Fruit fly (Drosophila melanogaster): Measurements from ENCODE around the gene CG5013.

Gene CG5013

dm6 chr3R:16082384-16082783 is 32.9 kb downstream of the CG5013 start:
- no peak for TF ChIP-seq CG11902 (GFP tag; optimal IDR thresholded peaks at IDR 0.05)
- TF ChIP-seq Smox (GFP tag; optimal IDR thresholded peaks at IDR 0.05): no peak
- peak; percentile 22 for TF ChIP-seq CG6854 (GFP tag; optimal IDR thresholded peaks at IDR 0.05)
- TF ChIP-seq lz (GFP tag; optimal IDR thresholded peaks at IDR 0.05): no peak
- no peak for TF ChIP-seq topi (GFP tag; optimal IDR thresholded peaks at IDR 0.05)
- no peak for TF ChIP-seq CG11762 (GFP tag; optimal IDR thresholded peaks at IDR 0.05; ENCODE audit: insufficient read depth)
- TF ChIP-seq net (GFP tag; optimal IDR thresholded peaks at IDR 0.05): no peak
- no peak for TF ChIP-seq achi (GFP tag; optimal IDR thresholded peaks at IDR 0.05)
- peak; percentile 25 for TF ChIP-seq dac (GFP tag; optimal IDR thresholded peaks at IDR 0.05)
- peak; percentile 13 for TF ChIP-seq CG32006 (GFP tag; optimal IDR thresholded peaks at IDR 0.05)
- no peak for TF ChIP-seq ss (GFP tag; optimal IDR thresholded peaks at IDR 0.05)
- TF ChIP-seq CG15336 (GFP tag; IDR thresholded peaks at IDR 0.05): 0 out of 2 replicates have a peak, but pooled peaks have one; percentile 7
- TF ChIP-seq Met (GFP tag; optimal IDR thresholded peaks at IDR 0.05): no peak
- TF ChIP-seq Blimp-1 (GFP tag; optimal IDR thresholded peaks at IDR 0.05): peak; percentile 96
- TF ChIP-seq fkh (GFP tag; optimal IDR thresholded peaks at IDR 0.05): no peak
- TF ChIP-seq CG8119 (GFP tag; IDR thresholded peaks at IDR 0.05): peak; percentile 56; the same call in 2 of the 3 replicates
- TF ChIP-seq Ets96B (tag; optimal IDR thresholded peaks at IDR 0.05): no peak
- no peak for TF ChIP-seq fd59A (GFP tag; optimal IDR thresholded peaks at IDR 0.05)
- no peak for TF ChIP-seq svp (GFP tag)
- no peak for TF ChIP-seq CG10669 (GFP tag; optimal IDR thresholded peaks at IDR 0.05)
- TF ChIP-seq salr (GFP tag; optimal IDR thresholded peaks at IDR 0.05): no peak
- no peak for TF ChIP-seq Eip78C (GFP tag)
- no peak for TF ChIP-seq CG31627 (GFP tag; optimal IDR thresholded peaks at IDR 0.05)
- no peak for TF ChIP-seq CG9139 (GFP tag; optimal IDR thresholded peaks at IDR 0.05)
- no peak for TF ChIP-seq Hr4 (GFP tag; optimal IDR thresholded peaks at IDR 0.05)
- TF ChIP-seq vri (GFP tag; optimal IDR thresholded peaks at IDR 0.05): no peak
- TF ChIP-seq CG6276 (GFP tag; optimal IDR thresholded peaks at IDR 0.05): peak; percentile 49
- peak; percentile 47; the same call in 1 of the 3 replicates for TF ChIP-seq eg (GFP tag; IDR thresholded peaks at IDR 0.05)

DNA sequence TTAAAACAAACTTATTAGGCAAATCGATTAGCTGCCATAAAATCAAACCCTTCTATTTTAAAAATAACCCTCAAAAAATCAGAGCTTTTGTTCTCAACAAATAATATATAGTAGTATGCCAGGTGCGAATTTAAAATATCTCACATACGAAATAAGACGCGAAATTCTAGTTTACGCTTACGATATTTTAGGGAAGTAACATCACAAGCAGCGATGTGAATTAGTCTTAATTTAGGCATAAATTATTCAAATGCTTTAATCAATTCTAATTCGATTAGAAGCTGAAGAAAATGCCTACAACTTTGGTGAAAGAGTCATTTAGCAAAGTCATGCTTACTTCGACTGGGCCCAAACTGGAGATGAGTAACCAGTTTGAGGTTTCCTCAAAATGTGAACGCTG is 34.1 kb downstream of the CG5013 start, which contains the start of gene sxe2:
Gene sxe2 (plus strand): TSS at position 301 of the 400 bp plus-strand sequence.
- peak; percentile 65 for TF ChIP-seq Eip78C (GFP tag)
- no peak for TF ChIP-seq CG8632 (GFP tag; optimal IDR thresholded peaks at IDR 0.05)

- no peak for TF ChIP-seq salr (GFP tag; optimal IDR thresholded peaks at IDR 0.05)
- no peak for TF ChIP-seq CG3919 (GFP tag; optimal IDR thresholded peaks at IDR 0.05)
Measured at dm6 chr3R:16091910-16092627, 42.6 kb downstream of the CG5013 start.

dm6 chr3R:16094011-16094729 is 44.7 kb downstream of the CG5013 start:
- TF ChIP-seq CG1621 (tag; optimal IDR thresholded peaks at IDR 0.05): peak; percentile 43
- peak in 1 of 2 experiments; percentile 96 for TF ChIP-seq salr (GFP tag; optimal IDR thresholded peaks at IDR 0.05)
- TF ChIP-seq Eip75B (GFP tag; optimal IDR thresholded peaks at IDR 0.05): peak; percentile 73
- TF ChIP-seq CG16779 (tag; optimal IDR thresholded peaks at IDR 0.05): peak; percentile 78
- peak; percentile 83 for TF ChIP-seq acj6 (GFP tag; optimal IDR thresholded peaks at IDR 0.05)
- TF ChIP-seq pdm3 (GFP tag; optimal IDR thresholded peaks at IDR 0.05): peak; percentile 74
- peak; percentile 57 for TF ChIP-seq Sox15 (GFP tag; optimal IDR thresholded peaks at IDR 0.05)
- TF ChIP-seq Sox14 (GFP tag; optimal IDR thresholded peaks at IDR 0.05): peak; percentile 37
- TF ChIP-seq CG6276 (GFP tag; optimal IDR thresholded peaks at IDR 0.05): peak; percentile 91
- peak; percentile 60 for TF ChIP-seq Met (GFP tag; optimal IDR thresholded peaks at IDR 0.05)
- no peak for TF ChIP-seq vri (GFP tag; optimal IDR thresholded peaks at IDR 0.05)
- TF ChIP-seq CG8319 (GFP tag; optimal IDR thresholded peaks at IDR 0.05): peak; percentile 61
- TF ChIP-seq CG10631 (GFP tag; optimal IDR thresholded peaks at IDR 0.05): peak; percentile 86
- TF ChIP-seq CG32006 (GFP tag; optimal IDR thresholded peaks at IDR 0.05): peak; percentile 94
- peak; percentile 71 for TF ChIP-seq CG34406 (GFP tag; optimal IDR thresholded peaks at IDR 0.05)
- peak; percentile 63; the same call in 1 of the 2 replicates for TF ChIP-seq Gug (GFP tag; IDR thresholded peaks at IDR 0.05)
- peak; percentile 57 for TF ChIP-seq cyc (GFP tag; optimal IDR thresholded peaks at IDR 0.05)
- peak; percentile 82 for TF ChIP-seq CG6808 (GFP tag; optimal IDR thresholded peaks at IDR 0.05)
- TF ChIP-seq CG6163 (GFP tag; IDR thresholded peaks at IDR 0.05): peak; percentile 68; the same call in 2 of the 3 replicates
- peak; percentile 77 for TF ChIP-seq CG8632 (GFP tag; optimal IDR thresholded peaks at IDR 0.05)
